Worm (Caenorhabditis elegans): Measurements from ENCODE around the gene fbxb-84.

fbxb-84 gene

ce11 chrIII:178126-178525, 31.9 kb upstream of the fbxb-84 start:
- TF ChIP-seq cnd-1 (tag; optimal IDR thresholded peaks at IDR 0.05) (no peak), drap-1 (GFP tag; optimal IDR thresholded peaks at IDR 0.05) (no peak), lin-13 (tag; optimal IDR thresholded peaks at IDR 0.05) (no peak), tbx-8 (GFP tag; optimal IDR thresholded peaks at IDR 0.05) (peak; percentile 23)

- TF ChIP-seq pha-4 (tag; optimal IDR thresholded peaks at IDR 0.05): no peak
- no peak for TF ChIP-seq hlh-1 (tag; optimal IDR thresholded peaks at IDR 0.05)
- TF ChIP-seq zip-8 (tag; optimal IDR thresholded peaks at IDR 0.05): no peak
Observed at ce11 chrIII:177715-178114, 31.4 kb upstream of the fbxb-84 start, which contains the start of gene F40G9.14. Gene F40G9.14 (minus strand): TSS chrIII:177815.

- no peak for TF ChIP-seq lsy-2 (tag; optimal IDR thresholded peaks at IDR 0.05)
- no peak for TF ChIP-seq pha-4 (tag; optimal IDR thresholded peaks at IDR 0.05)
- TF ChIP-seq unc-62 (GFP tag; optimal IDR thresholded peaks at IDR 0.05): no peak
- TF ChIP-seq nhr-237 (tag; optimal IDR thresholded peaks at IDR 0.05): no peak
- no peak for TF ChIP-seq ham-2 (GFP tag; optimal IDR thresholded peaks at IDR 0.05)
Observed at ce11 chrIII:175733-176132, 29.5 kb upstream of the fbxb-84 start, which contains the start of gene clec-148. Gene clec-148 (minus strand): TSS chrIII:175833.

- TF ChIP-seq nhr-12 (tag; optimal IDR thresholded peaks at IDR 0.05) (no peak), nhr-28 (tag; optimal IDR thresholded peaks at IDR 0.05) (no peak), nhr-237 (tag; optimal IDR thresholded peaks at IDR 0.05) (no peak), snpc-4 (tag; optimal IDR thresholded peaks at IDR 0.05) (no peak), elt-1 (tag; optimal IDR thresholded peaks at IDR 0.05; ENCODE audit: borderline replicate concordance, insufficient read depth) (no peak), ztf-11 (tag; optimal IDR thresholded peaks at IDR 0.05) (no peak), ceh-43 (GFP tag; optimal IDR thresholded peaks at IDR 0.05) (no peak), zip-8 (tag; optimal IDR thresholded peaks at IDR 0.05) (no peak), cnd-1 (tag; optimal IDR thresholded peaks at IDR 0.05) (no peak), mep-1 (tag; optimal IDR thresholded peaks at IDR 0.05) (no peak)
Observed at ce11 chrIII:173501-173900, 27.2 kb upstream of the fbxb-84 start, which contains the start of gene F40G9.19. Gene F40G9.19 (plus strand): TSS chrIII:173801.

ce11 chrIII:171617-172016, 25.3 kb upstream of the fbxb-84 start, which contains the start of the genes F40G9.9 and F40G9.12:
Gene F40G9.9 (minus strand): TSS chrIII:171717.
Gene F40G9.12 (plus strand): TSS chrIII:171847.
- TF ChIP-seq mep-1 (tag; optimal IDR thresholded peaks at IDR 0.05) (no peak), elt-1 (tag; optimal IDR thresholded peaks at IDR 0.05; ENCODE audit: borderline replicate concordance, insufficient read depth) (no peak), lsy-2 (tag; optimal IDR thresholded peaks at IDR 0.05) (no peak), snpc-4 (tag; optimal IDR thresholded peaks at IDR 0.05) (no peak), bed-3 (GFP tag; optimal IDR thresholded peaks at IDR 0.05) (no peak), ceh-39 (tag; optimal IDR thresholded peaks at IDR 0.05) (no peak), blmp-1 (tag; optimal IDR thresholded peaks at IDR 0.05) (no peak), cnd-1 (tag; optimal IDR thresholded peaks at IDR 0.05) (no peak), ces-1 (GFP tag; optimal IDR thresholded peaks at IDR 0.05) (no peak), zip-8 (tag; optimal IDR thresholded peaks at IDR 0.05) (no peak), unc-62 (GFP tag; optimal IDR thresholded peaks at IDR 0.05) (no peak), drap-1 (GFP tag; optimal IDR thresholded peaks at IDR 0.05) (no peak)

- TF ChIP-seq nhr-28 (tag; optimal IDR thresholded peaks at IDR 0.05) (no peak), tbx-8 (GFP tag; optimal IDR thresholded peaks at IDR 0.05) (no peak), flh-1 (GFP tag; optimal IDR thresholded peaks at IDR 0.05) (no peak)
Observed at ce11 chrIII:169478-169877, 23.2 kb upstream of the fbxb-84 start, which contains the start of gene F40G9.18. Gene F40G9.18 (minus strand): TSS chrIII:169578.

- no peak for TF ChIP-seq blmp-1 (tag; optimal IDR thresholded peaks at IDR 0.05)
- TF ChIP-seq bed-3 (GFP tag; optimal IDR thresholded peaks at IDR 0.05): no peak
- TF ChIP-seq pha-4 (tag; optimal IDR thresholded peaks at IDR 0.05): no peak
- TF ChIP-seq lsy-2 (tag; optimal IDR thresholded peaks at IDR 0.05): no peak
Observed at ce11 chrIII:165390-165789, 19.1 kb upstream of the fbxb-84 start, which contains the start of gene F40G9.7. Gene F40G9.7 (plus strand): TSS chrIII:165690.

ce11 chrIII:164775-165174, 18.5 kb upstream of the fbxb-84 start, which contains the start of gene F40G9.8:
Gene F40G9.8 (minus strand): TSS chrIII:164875.
- TF ChIP-seq nhr-237 (tag; optimal IDR thresholded peaks at IDR 0.05) (no peak), pha-4 (tag; optimal IDR thresholded peaks at IDR 0.05) (no peak)
